Worm (Caenorhabditis elegans) whole organism, L4 larva: Measurements from ENCODE around the gene frpr-5.

ENCODE experiments used
- jun-1 ChIP-seq: fragments of 150-350 bp; optimal IDR thresholded peaks from 2 replicates; lab custom pipeline; 2014; ENCODE audit warnings: missing biosample characterization, missing genetic modification reagents, missing genetic modification characterization
- lim-7 ChIP-seq: fragments of 200-800 bp; sonication (Bioruptor generic); IDR thresholded peaks from 2 replicates; pipeline ENCODE4 v1.3.6; 2022; ENCODE audit warnings: missing genetic modification characterization, missing compliant biosample characterization
- lin-39 ChIP-seq: fragments of 150-350 bp; optimal IDR thresholded peaks from 2 replicates; lab custom pipeline; 2014; ENCODE audit warnings: missing biosample characterization, missing genetic modification reagents, missing genetic modification characterization
- nhr-11 ChIP-seq: fragments of 150-350 bp; optimal IDR thresholded peaks from 2 replicates; lab custom pipeline; 2014; ENCODE audit warnings: missing biosample characterization, missing genetic modification characterization
- unc-39 ChIP-seq: sonication (generic microtip); optimal IDR thresholded peaks from 2 replicates; lab custom pipeline; 2017; ENCODE audit warnings: missing biosample characterization, missing genetic modification characterization
- unc-62 ChIP-seq, 3 experiments: fragments of 150-350 bp in 1 of 3; sonication (generic microtip); optimal IDR thresholded peaks in 2 of 3; peaks in 1 of 3; 1 replicate in 1 of 3; 2 replicates in 2 of 3; lab custom pipeline; 2014 to 2017; ENCODE audit warnings: missing biosample characterization in 3 of 3, missing genetic modification characterization in 3 of 3, missing genetic modification reagents in 3 of 3, missing genotype in 1 of 3
- zip-11 ChIP-seq: fragments of 200-800 bp; sonication (Bioruptor generic); IDR thresholded peaks from 2 replicates; pipeline ENCODE4 v1.3.6; 2022; ENCODE audit warnings: missing genetic modification characterization, missing compliant biosample characterization

DNA sequence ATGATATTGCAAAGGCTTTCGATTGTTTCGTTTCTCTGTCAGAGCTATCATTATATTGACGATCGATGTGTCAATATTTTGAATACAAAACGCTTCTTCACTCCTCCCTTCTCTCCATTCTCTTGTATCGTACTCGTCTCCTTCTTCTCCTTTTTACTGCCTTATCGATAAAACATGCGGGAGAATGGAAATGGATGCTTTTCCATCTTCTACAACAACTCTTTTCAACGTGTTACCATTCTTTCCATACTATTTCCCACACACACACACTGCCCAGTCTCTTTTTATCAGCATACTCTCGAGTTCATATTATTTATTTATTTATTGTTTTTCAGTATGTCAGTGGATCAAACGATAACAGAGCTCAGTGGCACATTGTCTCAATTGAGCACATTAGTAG, 42.7 kb upstream of the frpr-5 start, which contains the start of gene C50B8.6:
- TF ChIP-seq lim-7 (GFP tag; lab: Robert Waterston, UW) (no peak), jun-1 (tag; lab: Kevin White, UChicago) (no peak), zip-11 (GFP tag; lab: Robert Waterston, UW) (no peak), unc-39 (tag; lab: Kevin White, UChicago) (no peak), lin-39 (tag; lab: Kevin White, UChicago) (no peak), unc-62 (GFP tag; optimal IDR thresholded peaks at IDR 0.05 in 1 of 2; lab: Kevin White, UChicago) (peak in 1 of 2 experiments; percentile 64), unc-62 (tag; optimal IDR thresholded peaks at IDR 0.05; lab: Kevin White, UChicago) (no peak), nhr-11 (tag; lab: Kevin White, UChicago) (no peak)
